Fruit fly (Drosophila melanogaster) whole organism, wandering third instar larva: ENCODE measurements around the gene Dim1.

ENCODE experiments used
- Hr83 ChIP-seq: fragments of 200-300 bp; sonication (Bioruptor generic); optimal IDR thresholded peaks from 2 replicates; lab custom pipeline; 2016; ENCODE audit warnings: missing biosample characterization, mild to moderate bottlenecking, missing genetic modification characterization, moderate library complexity; ENCODE audit not compliant: poor library complexity, severe bottlenecking
- OdsH ChIP-seq: fragments of 200-800 bp; sonication (Bioruptor generic); optimal IDR thresholded peaks from 2 replicates; lab custom pipeline; 2016; ENCODE audit warnings: missing biosample characterization, mild to moderate bottlenecking, missing genetic modification characterization
- Sp1 ChIP-seq: fragments of 200-800 bp; sonication (Bioruptor generic); optimal IDR thresholded peaks from 3 replicates; lab custom pipeline; 2019; ENCODE audit warnings: missing biosample characterization, mild to moderate bottlenecking, missing genetic modification characterization, moderate library complexity
- dmrt93B ChIP-seq: fragments of 200-800 bp; sonication (Bioruptor generic); optimal IDR thresholded peaks from 2 replicates; lab custom pipeline; 2018; ENCODE audit warnings: missing biosample characterization, mild to moderate bottlenecking, missing genetic modification characterization
- fru ChIP-seq: fragments of 200-800 bp; sonication (Bioruptor generic); optimal IDR thresholded peaks from 3 replicates; lab custom pipeline; 2016; ENCODE audit warnings: missing biosample characterization, mild to moderate bottlenecking, missing genetic modification characterization
- h ChIP-seq: fragments of 200-800 bp; sonication (Bioruptor generic); optimal IDR thresholded peaks from 3 replicates; lab custom pipeline; 2016; ENCODE audit warnings: missing biosample characterization, mild to moderate bottlenecking, missing genetic modification characterization
- usp ChIP-seq: fragments of >200 bp; optimal IDR thresholded peaks from 2 replicates; lab custom pipeline; 2017; ENCODE audit warnings: missing biosample characterization, missing genetic modification characterization
- woc ChIP-seq: sonication (Bioruptor generic); optimal IDR thresholded peaks from 2 replicates; lab custom pipeline; 2016; ENCODE audit warnings: missing biosample characterization, mild to moderate bottlenecking, missing genetic modification characterization

dm6 chr2L:4418819-4419218 is 15.8 kb downstream of the Dim1 start:
- TF ChIP-seq OdsH (GFP tag; lab: Kevin White, UChicago) (no peak), h (GFP tag; lab: Kevin White, UChicago) (no peak), usp (GFP tag; lab: Kevin White, UChicago) (no peak), Hr83 (GFP tag; lab: Kevin White, UChicago) (no peak), woc (no peak), dmrt93B (GFP tag; lab: Kevin White, UChicago) (no peak), Sp1 (no peak), fru (GFP tag; lab: Kevin White, UChicago) (no peak)
